Fruit fly (Drosophila melanogaster): ENCODE results near the gene CG33099.

Gene CG33099

DNA sequence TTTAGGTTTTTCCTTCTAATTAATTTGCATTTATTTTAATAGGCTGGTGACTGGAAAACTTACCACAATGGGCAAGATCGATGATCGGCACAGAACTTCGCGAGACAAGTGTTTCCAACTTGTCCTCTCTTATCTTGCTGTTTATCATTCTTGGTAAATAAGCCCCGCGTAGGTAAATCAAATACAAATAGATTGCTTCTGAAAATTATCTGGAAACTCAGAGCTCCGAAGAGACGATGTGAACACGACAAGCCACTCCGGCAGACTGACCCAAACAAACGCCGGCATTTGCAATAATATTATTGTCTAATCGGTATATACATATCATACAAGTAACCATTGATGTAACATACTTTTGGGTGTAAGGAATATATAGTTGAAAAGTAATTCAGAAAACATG lies at the start of gene CG33099:
Gene CG33099, minus strand, starts transcription at position 268 of the 400 bp plus-strand sequence.
- peak in 1 of 2 experiments; percentile 29 for TF ChIP-seq foxo (GFP tag; optimal IDR thresholded peaks at IDR 0.05)
- TF ChIP-seq h (GFP tag; optimal IDR thresholded peaks at IDR 0.05): peak; percentile 51
- peak; percentile 46 for TF ChIP-seq br (GFP tag; optimal IDR thresholded peaks at IDR 0.05)
- no peak for TF ChIP-seq ey (GFP tag; optimal IDR thresholded peaks at IDR 0.05)
- peak; percentile 67 for TF ChIP-seq OdsH (GFP tag; optimal IDR thresholded peaks at IDR 0.05)
- no peak for TF ChIP-seq dmrt93B (GFP tag; optimal IDR thresholded peaks at IDR 0.05)
- no peak for TF ChIP-seq CrebA (GFP tag; optimal IDR thresholded peaks at IDR 0.05; ENCODE audit: borderline replicate concordance)
- no peak for TF ChIP-seq sv (GFP tag; optimal IDR thresholded peaks at IDR 0.05)
- no peak for TF ChIP-seq usp (GFP tag; optimal IDR thresholded peaks at IDR 0.05)
- no peak for TF ChIP-seq Myc (optimal IDR thresholded peaks at IDR 0.05)
- peak; percentile 48 for TF ChIP-seq N (GFP tag; optimal IDR thresholded peaks at IDR 0.05)
- peak; percentile 47 for TF ChIP-seq Sp1 (GFP tag; optimal IDR thresholded peaks at IDR 0.05)
- TF ChIP-seq CG32264 (GFP tag; optimal IDR thresholded peaks at IDR 0.05): no peak
- TF ChIP-seq Abd-B (GFP tag; optimal IDR thresholded peaks at IDR 0.05): no peak
- peak; percentile 89 for TF ChIP-seq Hr83 (GFP tag; optimal IDR thresholded peaks at IDR 0.05; ENCODE audit: poor library complexity, severe bottlenecking)
- TF ChIP-seq HLH106 (tag; optimal IDR thresholded peaks at IDR 0.05): no peak
- TF ChIP-seq psq (GFP tag; optimal IDR thresholded peaks at IDR 0.05): no peak
- TF ChIP-seq woc (GFP tag; optimal IDR thresholded peaks at IDR 0.05): no peak
- TF ChIP-seq pan (optimal IDR thresholded peaks at IDR 0.05): no peak
- no peak for TF ChIP-seq Hr78 (GFP tag; optimal IDR thresholded peaks at IDR 0.05)
- TF ChIP-seq rgr (GFP tag; optimal IDR thresholded peaks at IDR 0.05): peak; percentile 36
- no peak for TF ChIP-seq lola (GFP tag; optimal IDR thresholded peaks at IDR 0.05)
- TF ChIP-seq dsf (GFP tag; optimal IDR thresholded peaks at IDR 0.05; ENCODE audit: borderline replicate concordance): peak; percentile 2
- peak; percentile 41 for TF ChIP-seq brk (GFP tag; optimal IDR thresholded peaks at IDR 0.05)
- TF ChIP-seq jim (GFP tag; optimal IDR thresholded peaks at IDR 0.05): no peak
- TF ChIP-seq fru (GFP tag; optimal IDR thresholded peaks at IDR 0.05): peak; percentile 35
- no peak for TF ChIP-seq sage (GFP tag; optimal IDR thresholded peaks at IDR 0.05)
- no peak for TF ChIP-seq CG9705 (GFP tag; optimal IDR thresholded peaks at IDR 0.05)
- peak; percentile 46 for TF ChIP-seq Jra (GFP tag; optimal IDR thresholded peaks at IDR 0.05)
- TF ChIP-seq tai (GFP tag; optimal IDR thresholded peaks at IDR 0.05): no peak
- peak; percentile 58 for TF ChIP-seq Hnf4 (GFP tag; optimal IDR thresholded peaks at IDR 0.05)
- TF ChIP-seq Dif (GFP tag; optimal IDR thresholded peaks at IDR 0.05; ENCODE audit: partially characterized antibody): no peak
- no peak for TF ChIP-seq Rel (GFP tag; optimal IDR thresholded peaks at IDR 0.05)
- peak; percentile 19 for TF ChIP-seq Rel (tag; optimal IDR thresholded peaks at IDR 0.05)
- TF ChIP-seq dl (GFP tag; optimal IDR thresholded peaks at IDR 0.05; ENCODE audit: insufficient read depth in 1 of 2, partially characterized antibody in 2 of 2): no peak
- no peak for TF ChIP-seq Mio (GFP tag; optimal IDR thresholded peaks at IDR 0.05)
- peak; percentile 1 for TF ChIP-seq Vsx2 (GFP tag; optimal IDR thresholded peaks at IDR 0.05; ENCODE audit: partially characterized antibody)
- TF ChIP-seq GATAd (GFP tag; optimal IDR thresholded peaks at IDR 0.05): no peak
- TF ChIP-seq Dfd (GFP tag; optimal IDR thresholded peaks at IDR 0.05): no peak

DNA sequence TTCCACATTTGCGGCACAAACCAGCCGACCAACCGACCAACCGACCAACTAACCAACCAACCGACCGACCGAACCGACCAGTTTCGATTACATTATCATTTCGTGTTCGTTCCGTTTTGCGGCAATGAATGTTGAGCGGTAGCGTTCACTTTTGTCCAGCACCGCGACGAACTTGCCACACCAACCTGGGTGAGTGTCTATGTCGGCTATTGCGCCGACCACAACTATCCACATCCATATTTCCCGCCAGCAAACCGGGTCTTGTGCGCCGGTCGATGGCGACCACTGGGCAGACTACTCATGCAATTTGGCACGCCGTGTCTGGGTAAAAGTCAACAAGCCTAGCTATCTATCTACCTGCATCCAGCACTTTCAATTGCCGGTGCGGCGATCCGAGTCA lies 46.6 kb upstream of the CG33099 start:
- TF ChIP-seq Hnf4 (GFP tag; optimal IDR thresholded peaks at IDR 0.05) (no peak), lola (GFP tag; optimal IDR thresholded peaks at IDR 0.05) (no peak), N (GFP tag; optimal IDR thresholded peaks at IDR 0.05) (no peak)

DNA sequence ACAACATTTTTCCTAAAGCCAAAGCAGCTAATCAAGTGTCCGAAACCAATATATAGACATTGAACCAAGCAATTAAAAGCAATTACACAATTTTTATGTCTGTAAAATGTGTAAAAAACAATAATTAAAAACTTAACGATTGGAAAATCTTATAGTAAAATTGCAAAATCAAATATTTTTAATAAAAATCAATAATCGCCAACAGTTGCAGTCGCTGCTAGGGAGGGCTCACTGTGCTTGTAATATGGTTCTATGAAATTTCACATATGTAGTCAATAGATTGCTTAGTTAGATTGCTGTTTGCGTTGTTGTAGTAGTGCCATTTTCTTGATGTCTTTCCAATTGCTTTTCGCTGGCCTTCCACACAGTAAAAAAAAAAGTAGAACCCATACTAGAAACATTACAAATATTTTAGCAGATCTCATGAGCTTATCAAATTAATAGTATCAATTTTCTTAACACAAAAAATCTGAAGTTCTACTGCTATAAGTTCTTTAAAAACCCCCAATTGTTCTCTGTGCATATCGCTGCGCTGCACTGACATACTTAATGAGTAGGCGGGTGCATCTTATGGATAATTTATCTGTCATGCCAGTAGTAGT lies 45.8 kb upstream of the CG33099 start:
- TF ChIP-seq ey (GFP tag; optimal IDR thresholded peaks at IDR 0.05) (no peak), Vsx2 (GFP tag; optimal IDR thresholded peaks at IDR 0.05; ENCODE audit: partially characterized antibody) (no peak), fru (GFP tag; optimal IDR thresholded peaks at IDR 0.05) (no peak), sage (GFP tag; optimal IDR thresholded peaks at IDR 0.05) (no peak), Hr78 (GFP tag; optimal IDR thresholded peaks at IDR 0.05) (no peak), Abd-B (GFP tag; optimal IDR thresholded peaks at IDR 0.05) (no peak), Sp1 (GFP tag; optimal IDR thresholded peaks at IDR 0.05) (no peak), CG32264 (GFP tag; optimal IDR thresholded peaks at IDR 0.05) (no peak), Hnf4 (GFP tag; optimal IDR thresholded peaks at IDR 0.05) (no peak)

Data from whole organism, wandering third instar larva.